Fruit fly (Drosophila melanogaster): ENCODE measurements around the gene CG31717.

CG31717 gene

dm6 chr2L:10231092-10231494 lies 19.4 kb upstream of the CG31717 start (continued):
- TF ChIP-seq CG8119 (GFP tag; IDR thresholded peaks at IDR 0.05) (peak; percentile 51; the same call in 2 of the 3 replicates), CG10669 (GFP tag; optimal IDR thresholded peaks at IDR 0.05) (peak; percentile 51), acj6 (GFP tag; optimal IDR thresholded peaks at IDR 0.05) (peak; percentile 43), CG6792 (GFP tag; optimal IDR thresholded peaks at IDR 0.05) (peak; percentile 32), OdsH (GFP tag; optimal IDR thresholded peaks at IDR 0.05) (peak; percentile 57), CG32006 (GFP tag; optimal IDR thresholded peaks at IDR 0.05) (no peak), spab (GFP tag; optimal IDR thresholded peaks at IDR 0.05) (no peak), fkh (GFP tag; optimal IDR thresholded peaks at IDR 0.05) (peak; percentile 5), CG6276 (GFP tag; optimal IDR thresholded peaks at IDR 0.05) (no peak), CG6808 (GFP tag; optimal IDR thresholded peaks at IDR 0.05) (peak; percentile 14), CG11902 (GFP tag; optimal IDR thresholded peaks at IDR 0.05) (no peak), Eip93F (GFP tag; optimal IDR thresholded peaks at IDR 0.05) (no peak), vri (GFP tag; optimal IDR thresholded peaks at IDR 0.05) (peak; percentile 4), Sox102F (GFP tag; optimal IDR thresholded peaks at IDR 0.05) (peak; percentile 45), CG1621 (tag; optimal IDR thresholded peaks at IDR 0.05) (no peak), pdm3 (GFP tag; optimal IDR thresholded peaks at IDR 0.05) (no peak), CG8319 (GFP tag; optimal IDR thresholded peaks at IDR 0.05) (peak; percentile 4), lz (GFP tag; optimal IDR thresholded peaks at IDR 0.05) (no peak), Sox14 (GFP tag; optimal IDR thresholded peaks at IDR 0.05) (peak; percentile 61), ss (GFP tag; optimal IDR thresholded peaks at IDR 0.05) (peak in 1 of 2 experiments; percentile 27), esn (GFP tag; optimal IDR thresholded peaks at IDR 0.05) (peak; percentile 55), CG3032 (tag; optimal IDR thresholded peaks at IDR 0.05) (peak; percentile 38), Hr4 (GFP tag; optimal IDR thresholded peaks at IDR 0.05) (peak; percentile 71), CG11762 (GFP tag; optimal IDR thresholded peaks at IDR 0.05; ENCODE audit: insufficient read depth) (no peak)

DNA sequence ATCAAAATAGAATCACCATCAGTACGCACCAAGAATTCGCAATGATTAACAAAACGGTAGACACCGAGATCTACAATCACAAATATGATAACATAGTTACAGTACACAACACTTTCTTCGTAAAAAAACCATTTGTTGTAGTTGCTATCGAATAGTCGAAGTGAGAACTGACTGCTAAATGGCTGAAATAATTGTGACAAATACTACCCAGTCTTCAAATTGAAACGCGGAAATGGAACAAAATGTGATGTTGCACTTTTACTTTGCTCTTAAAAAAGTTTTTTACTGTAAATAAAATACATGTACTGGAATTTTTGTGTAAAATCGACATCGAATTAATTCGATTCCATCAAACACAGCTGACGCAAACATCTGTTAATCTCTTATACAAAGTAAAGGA lies 19.0 kb upstream of the CG31717 start, which contains the start of gene ova:
Gene ova (minus strand): TSS at position 183 of the 400 bp plus-strand sequence.
- TF ChIP-seq Gug (GFP tag; IDR thresholded peaks at IDR 0.05) (no peak), CG1621 (tag; optimal IDR thresholded peaks at IDR 0.05) (no peak), CG6808 (GFP tag; optimal IDR thresholded peaks at IDR 0.05) (no peak), CG6163 (GFP tag; IDR thresholded peaks at IDR 0.05) (no peak), fkh (GFP tag; optimal IDR thresholded peaks at IDR 0.05) (no peak), CG4318 (GFP tag; optimal IDR thresholded peaks at IDR 0.05) (no peak), CG9139 (GFP tag; optimal IDR thresholded peaks at IDR 0.05) (no peak), salr (GFP tag; optimal IDR thresholded peaks at IDR 0.05) (no peak), lz (GFP tag; optimal IDR thresholded peaks at IDR 0.05) (no peak), Ets96B (tag; optimal IDR thresholded peaks at IDR 0.05) (no peak)

DNA sequence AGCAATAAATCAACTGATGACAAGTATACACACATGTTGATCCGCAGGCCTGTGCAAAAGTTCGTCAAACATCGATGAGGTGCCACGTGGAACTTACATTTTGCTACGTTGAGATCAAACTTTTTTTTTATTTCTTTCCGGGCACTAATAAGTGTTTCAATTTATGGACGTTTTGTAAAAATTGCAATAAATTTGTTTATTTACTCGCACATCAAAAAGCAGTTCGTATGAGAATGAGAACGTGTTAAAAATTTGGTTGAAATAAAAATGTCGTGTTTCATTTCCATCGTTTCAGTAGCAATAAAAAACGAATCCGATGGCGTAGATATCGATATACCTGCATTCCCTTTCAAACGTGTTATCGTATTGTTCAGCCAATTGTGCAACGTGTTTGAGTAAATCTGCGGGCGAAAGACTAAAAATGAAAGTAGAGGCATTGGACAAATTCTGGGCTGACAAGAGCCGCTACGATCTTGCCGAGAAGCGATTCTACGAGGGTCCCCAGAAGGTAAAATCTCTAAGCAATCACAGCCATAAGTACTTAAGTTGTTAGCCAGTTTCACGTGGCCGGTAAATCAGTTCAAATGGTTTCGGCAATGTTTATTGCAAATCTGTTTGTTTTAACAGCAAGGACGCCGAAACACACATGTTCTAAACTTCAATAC lies 18.3 kb upstream of the CG31717 start, which contains the start of gene eEF1delta:
Gene eEF1delta (plus strand): TSS at position 356 of the 665 bp plus-strand sequence.
- TF ChIP-seq Ets21C (GFP tag; optimal IDR thresholded peaks at IDR 0.05): no peak
- TF ChIP-seq spab (GFP tag; optimal IDR thresholded peaks at IDR 0.05): no peak
- TF ChIP-seq Sox15 (GFP tag; optimal IDR thresholded peaks at IDR 0.05): no peak
- TF ChIP-seq Eip75B (GFP tag; optimal IDR thresholded peaks at IDR 0.05): no peak
- no peak for TF ChIP-seq acj6 (GFP tag; optimal IDR thresholded peaks at IDR 0.05)
- no peak for TF ChIP-seq Hr38 (GFP tag; optimal IDR thresholded peaks at IDR 0.05)
- no peak for TF ChIP-seq svp (GFP tag)
- TF ChIP-seq CG10669 (GFP tag; optimal IDR thresholded peaks at IDR 0.05): no peak

DNA sequence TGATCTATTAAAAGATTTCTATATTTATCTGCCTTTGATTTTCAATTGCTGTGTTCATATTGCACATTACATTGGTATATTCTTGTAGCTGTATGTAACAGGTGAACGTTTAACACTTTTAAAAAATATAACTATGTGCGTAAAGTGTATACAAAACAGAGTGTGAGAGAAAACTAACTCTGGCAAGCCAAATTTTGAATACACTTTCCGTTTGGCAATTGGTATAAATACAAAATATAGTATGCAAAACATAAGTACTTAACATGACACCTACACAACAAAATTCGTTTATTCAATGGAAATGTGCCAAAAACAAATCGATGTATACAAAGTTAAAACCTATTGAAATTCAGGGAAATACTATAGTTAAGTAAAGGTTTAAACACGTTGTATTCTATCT lies 17.7 kb upstream of the CG31717 start:
- TF ChIP-seq Eip75B (GFP tag; optimal IDR thresholded peaks at IDR 0.05) (no peak), acj6 (GFP tag; optimal IDR thresholded peaks at IDR 0.05) (no peak), CG32006 (GFP tag; optimal IDR thresholded peaks at IDR 0.05) (no peak), CG11902 (GFP tag; optimal IDR thresholded peaks at IDR 0.05) (no peak), CG11294 (GFP tag; IDR thresholded peaks at IDR 0.05) (no peak), Eip93F (GFP tag; optimal IDR thresholded peaks at IDR 0.05) (no peak), eg (GFP tag; IDR thresholded peaks at IDR 0.05) (no peak), dac (GFP tag; optimal IDR thresholded peaks at IDR 0.05) (no peak), CG8119 (GFP tag; IDR thresholded peaks at IDR 0.05) (no peak)

All from whole organism, prepupa.